Fruit fly (Drosophila melanogaster) whole organism, embryonic: ENCODE data around the gene trx.

Experiments
- CG8089 ChIP-seq: fragments of 200-800 bp; sonication (Bioruptor generic); optimal IDR thresholded peaks from 3 replicates; lab custom pipeline; 2016; ENCODE audit warnings: missing biosample characterization, missing genetic modification characterization
- Gug ChIP-seq: fragments of 200-800 bp; sonication (Bioruptor generic); IDR thresholded peaks from 4 replicates; pipeline ENCODE4 v1.3.6; 2022; ENCODE audit warnings: missing biosample characterization, missing genetic modification characterization

dm6 chr3R:14285059-14285953, 1.4 kb downstream of the trx start:
- TF ChIP-seq Gug (GFP tag; lab: Robert Waterston, UW): peak; percentile 36; the same call in 1 of the 4 replicates
- no peak for TF ChIP-seq CG8089
